Worm (Caenorhabditis elegans) whole organism, late embryonic: Measurements from ENCODE around the gene nmad-1.

Source experiments
- F13H6.1 ChIP-seq: sonication (generic microtip); optimal IDR thresholded peaks from 2 replicates; lab custom pipeline; 2016; ENCODE audit warnings: missing genetic modification characterization, missing compliant biosample characterization
- K09A11.1 ChIP-seq: sonication (generic microtip); optimal IDR thresholded peaks from 2 replicates; lab custom pipeline; 2017; ENCODE audit warnings: antibody characterized with exemption, mild to moderate bottlenecking, missing genetic modification characterization, missing compliant biosample characterization; ENCODE audit not compliant: insufficient read depth
- T23F11.4 ChIP-seq: fragments of 200-800 bp; sonication (Bioruptor generic); optimal IDR thresholded peaks from 2 replicates; lab custom pipeline; 2018; ENCODE audit warnings: mild to moderate bottlenecking, missing genetic modification characterization, missing compliant biosample characterization
- ahr-1 ChIP-seq: sonication (generic microtip); optimal IDR thresholded peaks from 2 replicates; lab custom pipeline; 2016; ENCODE audit warnings: missing genetic modification characterization, missing compliant biosample characterization
- ama-1 ChIP-seq: fragments of 150-350 bp; optimal IDR thresholded peaks from 2 replicates; lab custom pipeline; 2014
- ceh-14 ChIP-seq: sonication (generic microtip); optimal IDR thresholded peaks from 2 replicates; lab custom pipeline; 2016; ENCODE audit warnings: missing genotype, missing genetic modification characterization, missing compliant biosample characterization
- ceh-18 ChIP-seq: sonication (generic microtip); optimal IDR thresholded peaks from 2 replicates; lab custom pipeline; 2016; ENCODE audit warnings: missing genetic modification characterization, missing compliant biosample characterization
- ceh-2 ChIP-seq: sonication (generic microtip); optimal IDR thresholded peaks from 2 replicates; lab custom pipeline; 2016; ENCODE audit warnings: missing genotype, missing genetic modification characterization, missing compliant biosample characterization
- ceh-24 ChIP-seq: sonication (generic microtip); optimal IDR thresholded peaks from 2 replicates; lab custom pipeline; 2016; ENCODE audit warnings: mild to moderate bottlenecking, missing genetic modification characterization, missing compliant biosample characterization
- ceh-30 ChIP-seq: fragments of 150-350 bp; optimal IDR thresholded peaks from 2 replicates; lab custom pipeline; 2014; ENCODE audit warnings: missing biosample characterization, missing genetic modification characterization
- ceh-31 ChIP-seq: sonication (generic microtip); optimal IDR thresholded peaks from 2 replicates; lab custom pipeline; 2016; ENCODE audit warnings: missing genetic modification characterization, missing compliant biosample characterization
- ceh-34 ChIP-seq: sonication (generic microtip); optimal IDR thresholded peaks from 2 replicates; lab custom pipeline; 2016; ENCODE audit warnings: mild to moderate bottlenecking, missing genetic modification characterization, missing compliant biosample characterization
- ceh-6 ChIP-seq: fragments of 200-800 bp; sonication (Bioruptor generic); optimal IDR thresholded peaks from 2 replicates; lab custom pipeline; 2018; ENCODE audit warnings: mild to moderate bottlenecking, missing genetic modification characterization, missing compliant biosample characterization
- ceh-9 ChIP-seq: sonication (generic microtip); optimal IDR thresholded peaks from 2 replicates; lab custom pipeline; 2016; ENCODE audit warnings: mild to moderate bottlenecking, missing genetic modification characterization, inconsistent platforms, missing compliant biosample characterization
- che-1 ChIP-seq: sonication (generic microtip); optimal IDR thresholded peaks from 2 replicates; lab custom pipeline; 2016; ENCODE audit warnings: mild to moderate bottlenecking, missing genetic modification characterization, missing compliant biosample characterization
- dmd-4 ChIP-seq: sonication (generic microtip); optimal IDR thresholded peaks from 2 replicates; lab custom pipeline; 2016; ENCODE audit warnings: borderline replicate concordance, missing genetic modification characterization, missing compliant biosample characterization
- dve-1 ChIP-seq: sonication (generic microtip); optimal IDR thresholded peaks from 2 replicates; lab custom pipeline; 2017; ENCODE audit warnings: antibody characterized with exemption, mild to moderate bottlenecking, missing genetic modification characterization, missing compliant biosample characterization
- ets-4 ChIP-seq: sonication (generic microtip); optimal IDR thresholded peaks from 2 replicates; lab custom pipeline; 2016; ENCODE audit warnings: missing genetic modification characterization, missing compliant biosample characterization
- eyg-1 ChIP-seq: sonication (generic microtip); optimal IDR thresholded peaks from 2 replicates; lab custom pipeline; 2016; ENCODE audit warnings: missing genotype, missing genetic modification characterization, missing compliant biosample characterization
- fax-1 ChIP-seq: sonication (generic microtip); optimal IDR thresholded peaks from 2 replicates; lab custom pipeline; 2016; ENCODE audit warnings: missing genotype, missing genetic modification characterization, missing compliant biosample characterization
- fkh-10 ChIP-seq: fragments of 150-350 bp; optimal IDR thresholded peaks from 2 replicates; lab custom pipeline; 2014; ENCODE audit warnings: missing biosample characterization, missing genetic modification reagents, missing genetic modification characterization
- hlh-13 ChIP-seq: fragments of 200-800 bp; sonication (Bioruptor generic); optimal IDR thresholded peaks from 2 replicates; lab custom pipeline; 2018; ENCODE audit warnings: mild to moderate bottlenecking, missing genetic modification characterization, missing compliant biosample characterization
- hlh-15 ChIP-seq: sonication (generic microtip); optimal IDR thresholded peaks from 2 replicates; lab custom pipeline; 2016; ENCODE audit warnings: missing genetic modification characterization, missing compliant biosample characterization
- hlh-30 ChIP-seq: sonication (generic microtip); optimal IDR thresholded peaks from 2 replicates; lab custom pipeline; 2017; ENCODE audit warnings: antibody characterized with exemption, missing genetic modification characterization, missing compliant biosample characterization; ENCODE audit not compliant: insufficient read depth
- hlh-6 ChIP-seq: sonication (generic microtip); optimal IDR thresholded peaks from 2 replicates; lab custom pipeline; 2016; ENCODE audit warnings: missing genotype, missing genetic modification characterization, missing compliant biosample characterization
- hlh-8 ChIP-seq: sonication (generic microtip); optimal IDR thresholded peaks from 2 replicates; lab custom pipeline; 2016; ENCODE audit warnings: missing genotype, missing genetic modification characterization, missing compliant biosample characterization
- madf-2 ChIP-seq: sonication (generic microtip); optimal IDR thresholded peaks from 2 replicates; lab custom pipeline; 2017; ENCODE audit warnings: missing genetic modification characterization, missing compliant biosample characterization
- mec-3 ChIP-seq: sonication (generic microtip); optimal IDR thresholded peaks from 2 replicates; lab custom pipeline; 2016; ENCODE audit warnings: borderline replicate concordance, missing genetic modification characterization, missing compliant biosample characterization
- nfya-1 ChIP-seq: sonication (generic microtip); optimal IDR thresholded peaks from 2 replicates; lab custom pipeline; 2017; ENCODE audit warnings: missing genetic modification characterization, mild to moderate bottlenecking, missing compliant biosample characterization, antibody characterized with exemption, moderate library complexity
- nhr-232 ChIP-seq: sonication (generic microtip); optimal IDR thresholded peaks from 2 replicates; lab custom pipeline; 2016; ENCODE audit warnings: missing genetic modification characterization, missing compliant biosample characterization
- npax-4 ChIP-seq: sonication (generic microtip); optimal IDR thresholded peaks from 2 replicates; lab custom pipeline; 2016; ENCODE audit warnings: missing genetic modification characterization, missing compliant biosample characterization
- pag-3 ChIP-seq: sonication (generic microtip); optimal IDR thresholded peaks from 2 replicates; lab custom pipeline; 2016; ENCODE audit warnings: missing compliant biosample characterization, missing genetic modification characterization, borderline replicate concordance
- pat-9 ChIP-seq: fragments of 200-800 bp; sonication (Bioruptor generic); optimal IDR thresholded peaks from 2 replicates; lab custom pipeline; 2018; ENCODE audit warnings: mild to moderate bottlenecking, missing genetic modification characterization, moderate library complexity, missing compliant biosample characterization
- pros-1 ChIP-seq: fragments of 150-350 bp; optimal IDR thresholded peaks from 2 replicates; lab custom pipeline; 2014; ENCODE audit warnings: missing biosample characterization, missing genetic modification reagents, missing genetic modification characterization
- ref-2 ChIP-seq: sonication (generic microtip); optimal IDR thresholded peaks from 2 replicates; lab custom pipeline; 2016; ENCODE audit warnings: missing genetic modification characterization, missing compliant biosample characterization
- rnt-1 ChIP-seq: sonication (generic microtip); optimal IDR thresholded peaks from 2 replicates; lab custom pipeline; 2016; ENCODE audit warnings: missing genetic modification characterization, missing compliant biosample characterization
- sdc-2 ChIP-seq: sonication (generic microtip); optimal IDR thresholded peaks from 2 replicates; lab custom pipeline; 2016; ENCODE audit warnings: missing genotype, missing genetic modification characterization, missing compliant biosample characterization
- sox-2 ChIP-seq: fragments of 200-800 bp; sonication (Bioruptor generic); IDR thresholded peaks from 2 replicates; pipeline ENCODE4 v1.3.6; 2022; ENCODE audit warnings: missing genetic modification reagents, missing genetic modification characterization, missing compliant biosample characterization
- tbx-2 ChIP-seq: sonication (generic microtip); optimal IDR thresholded peaks from 2 replicates; lab custom pipeline; 2016; ENCODE audit warnings: missing genetic modification characterization, missing compliant biosample characterization
- ttx-3 ChIP-seq: sonication (generic microtip); optimal IDR thresholded peaks from 2 replicates; lab custom pipeline; 2016; ENCODE audit warnings: missing genetic modification reagents, missing genetic modification characterization, missing compliant biosample characterization
- unc-55 ChIP-seq: sonication (generic microtip); optimal IDR thresholded peaks from 2 replicates; lab custom pipeline; 2017; ENCODE audit warnings: missing biosample characterization, missing genetic modification reagents, missing genetic modification characterization
- ztf-16 ChIP-seq: sonication (generic microtip); optimal IDR thresholded peaks from 2 replicates; lab custom pipeline; 2017; ENCODE audit warnings: missing genetic modification characterization, missing compliant biosample characterization

nmad-1 gene

DNA sequence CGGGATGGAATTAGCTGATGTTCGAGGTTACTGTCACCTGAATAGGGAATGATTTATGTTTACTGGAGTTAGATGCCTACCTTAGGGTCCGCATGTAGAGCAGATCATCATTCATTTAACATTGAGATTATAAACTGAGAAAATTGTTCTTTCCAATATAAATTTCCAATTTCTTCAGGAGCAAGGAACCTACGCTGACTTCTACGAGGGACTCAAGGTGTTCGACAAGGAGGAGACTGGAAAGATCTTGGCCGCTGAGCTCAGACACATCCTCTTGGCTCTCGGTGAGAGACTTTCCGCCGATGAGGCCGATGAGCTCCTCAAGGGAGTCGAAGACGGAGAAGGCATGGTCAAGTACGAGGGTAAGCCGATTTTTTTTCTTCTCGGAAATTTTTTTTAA, 11.8 kb upstream of the nmad-1 start:
- TF ChIP-seq ceh-18 (tag; lab: Kevin White, UChicago), result no peak
- no peak for TF ChIP-seq sox-2 (GFP tag; lab: Robert Waterston, UW)
- TF ChIP-seq che-1 (tag; lab: Kevin White, UChicago), result no peak
- no peak for TF ChIP-seq rnt-1 (tag; lab: Kevin White, UChicago)
- TF ChIP-seq ceh-2, result no peak
- TF ChIP-seq ceh-30 (tag; lab: Kevin White, UChicago), result no peak
- no peak for TF ChIP-seq fkh-10 (GFP tag; lab: Kevin White, UChicago)
- TF ChIP-seq madf-2 (tag; lab: Kevin White, UChicago), result no peak
- no peak for TF ChIP-seq hlh-6 (tag; lab: Kevin White, UChicago)
- TF ChIP-seq mec-3 (tag; lab: Kevin White, UChicago), result no peak
- TF ChIP-seq F13H6.1, result no peak
- no peak for TF ChIP-seq fax-1 (tag; lab: Kevin White, UChicago)
- no peak for TF ChIP-seq hlh-15
- TF ChIP-seq npax-4, result no peak
- TF ChIP-seq sdc-2 (tag; lab: Kevin White, UChicago), result no peak
- TF ChIP-seq hlh-30 (tag; lab: Kevin White, UChicago), result no peak
- no peak for TF ChIP-seq pros-1 (tag; lab: Kevin White, UChicago)
- no peak for TF ChIP-seq tbx-2
- no peak for TF ChIP-seq ceh-24 (tag; lab: Kevin White, UChicago)

DNA sequence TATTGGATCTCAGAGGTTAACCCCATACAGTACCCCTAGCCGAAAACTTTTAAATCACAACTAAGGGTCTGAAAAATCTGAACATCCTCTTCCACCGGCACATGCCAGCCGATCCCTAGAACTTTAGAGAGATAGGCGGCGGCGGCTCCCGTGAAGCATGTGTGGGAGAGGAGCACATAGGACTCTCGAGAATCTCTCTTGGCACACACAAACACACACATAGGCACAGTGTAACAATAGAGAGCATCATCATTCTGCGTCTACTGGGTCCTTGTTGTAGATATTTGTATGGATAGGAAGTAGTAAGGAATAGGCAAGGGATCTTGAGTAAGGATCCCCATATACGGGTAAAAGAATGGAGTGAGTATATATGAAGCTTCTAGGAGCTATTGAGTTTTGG, 11.0 kb upstream of the nmad-1 start:
- TF ChIP-seq nhr-232 (tag; lab: Kevin White, UChicago) (no peak), rnt-1 (tag; lab: Kevin White, UChicago) (no peak), hlh-30 (tag; lab: Kevin White, UChicago) (no peak), sdc-2 (tag; lab: Kevin White, UChicago) (no peak), unc-55 (GFP tag; lab: Kevin White, UChicago) (peak; percentile 8)
- TF ChIP-seq, all 69 proteins: peak for 1

DNA sequence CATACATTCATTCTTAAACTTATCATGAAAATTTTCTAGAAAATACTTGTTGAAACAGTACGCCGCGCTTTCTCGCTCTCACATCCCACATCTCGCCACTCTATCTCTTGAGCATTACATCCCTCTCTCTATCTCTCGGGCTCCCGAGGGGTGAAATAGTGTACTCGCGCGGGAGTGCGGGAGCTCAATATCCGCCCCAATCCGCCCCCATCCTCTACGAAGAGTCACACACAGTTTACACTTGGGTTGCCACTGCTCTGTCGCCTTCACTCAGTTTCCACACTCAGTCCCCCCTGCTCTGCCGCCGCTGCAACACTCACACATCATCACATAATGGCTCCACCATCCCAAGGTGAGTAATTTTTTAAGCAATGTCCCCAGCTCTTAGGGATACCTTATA, 10.1 kb upstream of the nmad-1 start, which contains the start of gene mlc-3:
TSS of gene mlc-3 (plus strand) at position 227 of the 400 bp plus-strand sequence.
- TF ChIP-seq ceh-31 (tag; lab: Kevin White, UChicago), result peak; percentile 45
- TF ChIP-seq ceh-34, result peak; percentile 58
- no peak for TF ChIP-seq ztf-16 (tag; lab: Kevin White, UChicago)
- TF ChIP-seq T23F11.4 (GFP tag; lab: Kevin White, UChicago), result no peak
- TF ChIP-seq tbx-2, result peak; percentile 32
- TF ChIP-seq ref-2 (tag; lab: Kevin White, UChicago), result peak; percentile 32
- peak; percentile 47 for TF ChIP-seq pat-9
- TF ChIP-seq ceh-14, result peak; percentile 34
- peak; percentile 14 for TF ChIP-seq eyg-1 (tag; lab: Kevin White, UChicago)
- TF ChIP-seq nfya-1 (tag; lab: Kevin White, UChicago), result peak; percentile 13
- TF ChIP-seq ceh-18 (tag; lab: Kevin White, UChicago), result peak; percentile 73
- TF ChIP-seq ets-4 (tag; lab: Kevin White, UChicago), result peak; percentile 68
- no peak for TF ChIP-seq hlh-6 (tag; lab: Kevin White, UChicago)

DNA sequence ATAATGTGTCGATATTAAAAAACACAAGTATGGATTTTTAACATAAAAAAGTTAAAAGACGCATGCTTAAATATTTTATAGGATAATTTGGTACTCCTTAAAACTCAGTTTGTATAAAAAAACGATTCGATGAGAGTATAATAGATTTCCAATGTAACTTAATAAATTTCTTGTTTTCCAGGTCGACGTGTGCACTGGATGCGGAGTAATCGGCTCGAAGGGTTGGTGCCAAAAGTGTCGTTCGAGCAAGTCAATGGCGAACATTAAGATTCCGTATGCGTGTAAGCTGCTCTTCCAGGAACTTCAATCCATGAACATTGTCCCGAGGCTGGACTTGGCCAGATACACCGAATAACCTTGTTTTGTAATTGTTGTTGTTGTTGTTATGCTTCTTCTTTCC, 9.6 kb upstream of the nmad-1 start:
- TF ChIP-seq K09A11.1 (tag; lab: Kevin White, UChicago) (no peak), nhr-232 (tag; lab: Kevin White, UChicago) (no peak), dve-1 (tag; lab: Kevin White, UChicago) (no peak), hlh-8 (tag; lab: Kevin White, UChicago) (no peak), ahr-1 (tag; lab: Kevin White, UChicago) (no peak), ttx-3 (no peak), ama-1 (no peak), dmd-4 (tag; lab: Kevin White, UChicago) (no peak), ceh-9 (tag; lab: Kevin White, UChicago) (no peak), ceh-6 (GFP tag; lab: Kevin White, UChicago) (no peak), hlh-15 (no peak), hlh-6 (tag; lab: Kevin White, UChicago) (no peak), sdc-2 (tag; lab: Kevin White, UChicago) (no peak), ceh-14 (no peak), pag-3 (tag; lab: Kevin White, UChicago) (no peak), hlh-13 (GFP tag; lab: Kevin White, UChicago) (no peak), unc-55 (GFP tag; lab: Kevin White, UChicago) (no peak), ceh-34 (no peak), nfya-1 (tag; lab: Kevin White, UChicago) (no peak)
